Fruit fly (Drosophila melanogaster) whole organism, embryonic: ENCODE measurements around the gene Shaw.

Experiments used
- Atf6 ChIP-seq: fragments of 200-800 bp; sonication (Bioruptor generic); IDR thresholded peaks from 2 replicates; pipeline ENCODE4 v1.3.6; 2022; ENCODE audit warnings: missing biosample characterization, missing genetic modification characterization
- Blimp-1 ChIP-seq: fragments of 200-800 bp; sonication (Bioruptor generic); optimal IDR thresholded peaks from 3 replicates; lab custom pipeline; 2018; ENCODE audit warnings: missing biosample characterization, missing genetic modification characterization, mild to moderate bottlenecking, moderate library complexity, missing genetic modification reagents
- CG11504 ChIP-seq: fragments of 200-800 bp; sonication (Bioruptor generic); optimal IDR thresholded peaks from 3 replicates; lab custom pipeline; 2019; ENCODE audit warnings: missing biosample characterization, mild to moderate bottlenecking, missing genetic modification characterization, moderate library complexity
- CG15269 ChIP-seq: fragments of 200-800 bp; sonication (Bioruptor generic); optimal IDR thresholded peaks from 2 replicates; lab custom pipeline; 2018; ENCODE audit warnings: missing biosample characterization, mild to moderate bottlenecking, missing genetic modification characterization, moderate library complexity
- CG17359 ChIP-seq: fragments of 200-800 bp; sonication (Bioruptor generic); optimal IDR thresholded peaks from 3 replicates; lab custom pipeline; 2018; ENCODE audit warnings: missing biosample characterization, mild to moderate bottlenecking, missing genetic modification characterization, moderate library complexity
- CG17361 ChIP-seq: fragments of 200-800 bp; sonication (Bioruptor generic); IDR thresholded peaks from 3 replicates; pipeline ENCODE4 v1.3.6; 2022; ENCODE audit warnings: missing biosample characterization, missing genetic modification characterization
- CG17829 ChIP-seq: fragments of 200-800 bp; optimal IDR thresholded peaks from 2 replicates; lab custom pipeline; 2019; ENCODE audit warnings: missing biosample characterization, mild to moderate bottlenecking, missing genetic modification characterization, moderate library complexity
- CG2199 ChIP-seq: fragments of 200-800 bp; sonication (Bioruptor generic); IDR thresholded peaks from 3 replicates; pipeline ENCODE4 v1.3.6; 2022; ENCODE audit warnings: missing biosample characterization, missing genetic modification characterization
- CG30403 ChIP-seq: fragments of 200-800 bp; sonication (Bioruptor generic); optimal IDR thresholded peaks from 3 replicates; lab custom pipeline; 2016; ENCODE audit warnings: missing biosample characterization, missing genetic modification characterization
- CG3995 ChIP-seq: fragments of 200-800 bp; sonication (Bioruptor generic); optimal IDR thresholded peaks from 3 replicates; lab custom pipeline; 2016; ENCODE audit warnings: missing biosample characterization, missing genetic modification characterization
- CG5180 ChIP-seq: fragments of 200-800 bp; sonication (Bioruptor generic); optimal IDR thresholded peaks from 3 replicates; lab custom pipeline; 2017; ENCODE audit warnings: missing biosample characterization, missing genetic modification characterization, mild to moderate bottlenecking, moderate library complexity, missing genetic modification reagents
- CG6654 ChIP-seq: fragments of 200-800 bp; sonication (Bioruptor generic); optimal IDR thresholded peaks from 2 replicates; lab custom pipeline; 2017; ENCODE audit warnings: missing biosample characterization, mild to moderate bottlenecking, missing genetic modification characterization
- CG6689 ChIP-seq: fragments of 200-800 bp; sonication (Bioruptor generic); IDR thresholded peaks from 2 replicates; pipeline ENCODE4 v1.3.6; 2022; ENCODE audit warnings: missing biosample characterization, missing genetic modification characterization
- CG7556 ChIP-seq: fragments of 200-800 bp; sonication (Bioruptor generic); optimal IDR thresholded peaks from 2 replicates; lab custom pipeline; 2017; ENCODE audit warnings: missing biosample characterization, mild to moderate bottlenecking, missing genetic modification characterization
- CG8290 ChIP-seq, 3 experiments: fragments of 200-800 bp; sonication (Bioruptor generic); optimal IDR thresholded peaks; 2 replicates each; lab custom pipeline; 2016 to 2019; ENCODE audit warnings: missing biosample characterization in 3 of 3, missing genetic modification characterization in 3 of 3, mild to moderate bottlenecking in 2 of 3, moderate library complexity in 1 of 3
- CG9727 ChIP-seq: fragments of 200-800 bp; sonication (Bioruptor generic); optimal IDR thresholded peaks from 3 replicates; lab custom pipeline; 2017; ENCODE audit warnings: missing biosample characterization, mild to moderate bottlenecking, missing genetic modification characterization
- CkIIα-i1 ChIP-seq: fragments of 200-800 bp; sonication (Bioruptor generic); IDR thresholded peaks from 2 replicates; pipeline ENCODE4 v1.3.6; 2022; ENCODE audit warnings: missing biosample characterization, missing genetic modification characterization
- Fer1 ChIP-seq: fragments of 200-800 bp; sonication (Bioruptor generic); optimal IDR thresholded peaks from 2 replicates; lab custom pipeline; 2017; ENCODE audit warnings: missing biosample characterization, mild to moderate bottlenecking, missing genetic modification characterization
- GATAe ChIP-seq: fragments of 200-800 bp; sonication (Bioruptor generic); conservative IDR thresholded peaks from 2 replicates; pipeline ENCODE4 v1.3.6; 2022; ENCODE audit warnings: missing biosample characterization, missing genetic modification characterization
- H2.0 ChIP-seq: fragments of 200-800 bp; sonication (Bioruptor generic); IDR thresholded peaks from 2 replicates; pipeline ENCODE4 v1.3.6; 2022; ENCODE audit warnings: missing biosample characterization, missing genetic modification characterization
- HHEX ChIP-seq: fragments of 200-800 bp; sonication (Bioruptor generic); optimal IDR thresholded peaks from 3 replicates; lab custom pipeline; 2017; ENCODE audit warnings: missing biosample characterization, mild to moderate bottlenecking, missing genetic modification characterization, missing genetic modification reagents
- Hr3 ChIP-seq: fragments of 200-800 bp; sonication (Bioruptor generic); optimal IDR thresholded peaks from 3 replicates; lab custom pipeline; 2016; ENCODE audit warnings: missing biosample characterization, missing genetic modification characterization
- MBD-R2 ChIP-seq: fragments of 200-800 bp; sonication (Bioruptor generic); IDR thresholded peaks from 2 replicates; pipeline ENCODE4 v1.3.6; 2022; ENCODE audit warnings: missing biosample characterization, missing genetic modification characterization
- PHDP ChIP-seq: fragments of 200-800 bp; sonication (Bioruptor generic); optimal IDR thresholded peaks from 3 replicates; lab custom pipeline; 2018; ENCODE audit warnings: missing biosample characterization, mild to moderate bottlenecking, missing genetic modification characterization, moderate library complexity
- Sox100B ChIP-seq: fragments of 200-800 bp; sonication (Bioruptor generic); optimal IDR thresholded peaks from 3 replicates; lab custom pipeline; 2018; ENCODE audit warnings: missing biosample characterization, mild to moderate bottlenecking, missing genetic modification characterization
- Ssrp ChIP-seq: fragments of 200-800 bp; sonication (Bioruptor generic); optimal IDR thresholded peaks from 2 replicates; lab custom pipeline; 2018; ENCODE audit warnings: missing biosample characterization, mild to moderate bottlenecking, missing genetic modification characterization, moderate library complexity
- Stat92E ChIP-seq, 3 experiments: fragments of >200 bp in 2 of 3; fragments of 200-800 bp in 1 of 3; sonication (Bioruptor generic) in 1 of 3; optimal IDR thresholded peaks; 2 replicates each; lab custom pipeline; 2017 to 2019; ENCODE audit warnings: missing biosample characterization in 3 of 3, missing genetic modification characterization in 3 of 3, mild to moderate bottlenecking in 1 of 3, moderate library complexity in 1 of 3
- bowl ChIP-seq: fragments of 200-800 bp; sonication (Bioruptor generic); IDR thresholded peaks from 2 replicates; pipeline ENCODE4 v1.3.6; 2022; ENCODE audit warnings: missing biosample characterization, missing genetic modification characterization
- caup ChIP-seq: fragments of 200-800 bp; sonication (Bioruptor generic); optimal IDR thresholded peaks from 3 replicates; lab custom pipeline; 2017; ENCODE audit warnings: missing biosample characterization, mild to moderate bottlenecking, missing genetic modification characterization, moderate library complexity; ENCODE audit not compliant: severe bottlenecking
- chm ChIP-seq: fragments of 200-800 bp; sonication (Bioruptor generic); IDR thresholded peaks from 2 replicates; pipeline ENCODE4 v1.3.6; 2022; ENCODE audit warnings: missing biosample characterization, missing genetic modification characterization
- dan ChIP-seq: fragments of 200-800 bp; sonication (Bioruptor generic); IDR thresholded peaks from 2 replicates; pipeline ENCODE4 v1.3.6; 2022; ENCODE audit warnings: missing biosample characterization, missing genetic modification characterization
- ewg ChIP-seq: fragments of 200-800 bp; sonication (Bioruptor generic); optimal IDR thresholded peaks from 3 replicates; lab custom pipeline; 2017; ENCODE audit warnings: mild to moderate bottlenecking, missing biosample characterization, missing genetic modification reagents, missing genetic modification characterization
- exex ChIP-seq: fragments of 200-800 bp; sonication (Bioruptor generic); optimal IDR thresholded peaks from 4 replicates; lab custom pipeline; 2018; ENCODE audit warnings: missing biosample characterization, mild to moderate bottlenecking, missing genetic modification characterization, moderate library complexity
- fd96Cb ChIP-seq: fragments of 200-800 bp; sonication (Bioruptor generic); optimal IDR thresholded peaks from 2 replicates; lab custom pipeline; 2018; ENCODE audit warnings: missing biosample characterization, mild to moderate bottlenecking, missing genetic modification characterization, moderate library complexity
- grau ChIP-seq: fragments of 200-800 bp; optimal IDR thresholded peaks from 3 replicates; lab custom pipeline; 2019; ENCODE audit warnings: missing biosample characterization, mild to moderate bottlenecking, missing genetic modification characterization, moderate library complexity
- grn ChIP-seq: fragments of 200-800 bp; sonication (Bioruptor generic); optimal IDR thresholded peaks from 3 replicates; lab custom pipeline; 2017; ENCODE audit warnings: missing biosample characterization, missing genetic modification characterization
- h ChIP-seq: fragments of >200 bp; optimal IDR thresholded peaks from 2 replicates; lab custom pipeline; 2017
- jumu ChIP-seq: fragments of 200-800 bp; sonication (Bioruptor generic); optimal IDR thresholded peaks from 3 replicates; lab custom pipeline; 2016; ENCODE audit warnings: missing biosample characterization, missing genetic modification characterization
- kni ChIP-seq: fragments of 200-800 bp; sonication (Bioruptor generic); optimal IDR thresholded peaks from 3 replicates; lab custom pipeline; 2017; ENCODE audit warnings: mild to moderate bottlenecking, missing biosample characterization, missing genetic modification reagents, missing genetic modification characterization
- lmd ChIP-seq: fragments of 200-800 bp; sonication (Bioruptor generic); IDR thresholded peaks from 2 replicates; pipeline ENCODE4 v1.3.6; 2022; ENCODE audit warnings: missing biosample characterization, missing genetic modification characterization
- mirr ChIP-seq: fragments of 200-800 bp; sonication (Bioruptor generic); optimal IDR thresholded peaks from 3 replicates; lab custom pipeline; 2018; ENCODE audit warnings: missing biosample characterization, mild to moderate bottlenecking, missing genetic modification characterization
- nom ChIP-seq: fragments of 200-800 bp; sonication (Bioruptor generic); optimal IDR thresholded peaks from 2 replicates; lab custom pipeline; 2017; ENCODE audit warnings: missing biosample characterization, missing genetic modification characterization, mild to moderate bottlenecking, moderate library complexity, missing genetic modification reagents
- pfk ChIP-seq: fragments of 200-800 bp; sonication (Bioruptor generic); optimal IDR thresholded peaks from 2 replicates; lab custom pipeline; 2018; ENCODE audit warnings: missing biosample characterization, mild to moderate bottlenecking, missing genetic modification characterization, moderate library complexity
- pros ChIP-seq: fragments of 200-800 bp; sonication (Bioruptor generic); optimal IDR thresholded peaks from 3 replicates; lab custom pipeline; 2019; ENCODE audit warnings: missing biosample characterization, mild to moderate bottlenecking, missing genetic modification characterization, moderate library complexity
- sens-2 ChIP-seq: fragments of 200-800 bp; sonication (Bioruptor generic); IDR thresholded peaks from 2 replicates; pipeline ENCODE4 v1.3.6; 2022; ENCODE audit warnings: missing biosample characterization, missing genetic modification characterization
- slbo ChIP-seq: fragments of 200-800 bp; sonication (Bioruptor generic); IDR thresholded peaks from 2 replicates; pipeline ENCODE4 v1.3.6; 2022; ENCODE audit warnings: missing biosample characterization, missing genetic modification characterization
- ttk ChIP-seq: fragments of 200-800 bp; sonication (Bioruptor generic); IDR thresholded peaks from 2 replicates; pipeline ENCODE4 v2.1.2; 2022; ENCODE audit warnings: missing biosample characterization, missing genetic modification characterization

The Shaw gene

DNA sequence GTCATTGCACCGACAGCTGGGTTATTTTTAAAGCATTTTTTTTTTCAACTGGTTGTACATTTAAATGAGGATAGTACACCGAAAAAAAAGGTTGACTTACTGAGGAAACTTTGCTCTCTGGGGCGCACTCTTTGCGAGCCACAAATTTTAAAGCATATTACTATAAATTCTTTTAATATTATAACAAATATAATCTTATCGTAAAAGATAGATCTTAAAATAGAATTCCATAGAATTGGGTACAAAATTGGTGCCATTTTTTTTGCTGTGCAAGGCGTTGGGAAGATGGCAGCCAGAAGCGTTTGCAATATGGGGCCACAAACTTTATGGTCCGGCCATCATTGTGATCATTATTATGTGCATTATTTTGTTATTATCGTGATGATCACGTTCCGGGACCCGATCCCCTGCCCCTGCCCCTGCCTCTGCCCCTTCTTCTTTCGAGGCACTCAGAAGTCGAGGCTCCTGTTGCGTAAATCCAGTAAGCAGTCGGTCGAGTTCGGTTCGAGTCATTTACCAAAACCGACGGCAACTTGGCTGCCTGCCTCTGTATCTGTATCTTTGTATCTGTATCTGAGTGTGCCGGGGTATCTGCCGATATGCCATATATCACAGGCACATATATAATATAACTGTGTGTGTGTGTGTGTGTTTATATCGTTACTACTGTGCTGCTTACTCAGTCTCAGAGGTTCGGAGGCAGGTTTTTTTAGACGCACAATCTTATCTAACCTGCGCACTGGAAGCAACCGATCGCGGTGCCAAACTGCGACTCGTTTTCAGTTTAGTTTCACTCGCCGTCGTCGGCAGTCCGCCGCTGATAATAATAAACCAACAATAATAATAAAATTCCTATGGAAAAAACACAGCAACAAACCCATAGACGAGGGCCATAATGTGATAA lies 60.4 kb downstream of the Shaw start (continued):
- TF ChIP-seq caup (GFP tag; lab: Kevin White, UChicago) (peak; percentile 34), exex (peak; percentile 82), CG2199 (GFP tag; lab: Robert Waterston, UW) (peak; percentile 60; the same call in 1 of the 3 replicates), Ssrp (tag; lab: Kevin White, UChicago) (peak; percentile 42), GATAe (GFP tag; lab: Robert Waterston, UW) (peak; percentile 83), fd96Cb (peak; percentile 39), ewg (peak; percentile 18), CG11504 (tag; lab: Kevin White, UChicago) (peak; percentile 67), Stat92E (GFP tag; optimal IDR thresholded peaks at IDR 0.05; lab: Kevin White, UChicago) (peak in 1 of 3 experiments; percentile 62), Sox100B (GFP tag; lab: Kevin White, UChicago) (peak; percentile 1), bowl (peak; percentile 9; the same call in 1 of the 2 replicates), chm (GFP tag; lab: Robert Waterston, UW) (0 out of 2 replicates have a peak, but pooled peaks have one; percentile 62), CG5180 (GFP tag; lab: Kevin White, UChicago) (peak; percentile 1), pros (peak; percentile 75), grn (peak; percentile 95), CG17359 (tag; lab: Kevin White, UChicago) (peak; percentile 58), pfk (GFP tag; lab: Kevin White, UChicago) (peak; percentile 47), CkIIα-i1 (no peak), Atf6 (GFP tag; lab: Robert Waterston, UW) (0 out of 2 replicates have a peak, but pooled peaks have one; percentile 7), h (lab: Kevin White, UChicago) (no peak), Blimp-1 (GFP tag; lab: Kevin White, UChicago) (peak; percentile 49), H2.0 (GFP tag; lab: Robert Waterston, UW) (no peak), jumu (GFP tag; lab: Kevin White, UChicago) (no peak), Fer1 (peak; percentile 3), CG30403 (peak; percentile 3), CG17361 (GFP tag; lab: Robert Waterston, UW) (peak; percentile 32; the same call in 1 of the 3 replicates), sens-2 (GFP tag; lab: Robert Waterston, UW) (peak; percentile 20; the same call in 1 of the 2 replicates), kni (peak; percentile 82), mirr (peak; percentile 78), grau (tag; lab: Kevin White, UChicago) (peak; percentile 40), nom (GFP tag; lab: Kevin White, UChicago) (peak; percentile 61), CG17829 (peak; percentile 8), CG6654 (no peak), CG15269 (tag; lab: Kevin White, UChicago) (peak; percentile 42), ttk (GFP tag; lab: Robert Waterston, UW) (no peak), CG7556 (GFP tag; lab: Kevin White, UChicago) (peak; percentile 42), dan (GFP tag; lab: Robert Waterston, UW) (no peak), PHDP (tag; lab: Kevin White, UChicago) (peak; percentile 39), MBD-R2 (GFP tag; lab: Robert Waterston, UW) (no peak), CG9727 (GFP tag; lab: Kevin White, UChicago) (peak; percentile 36), CG3995 (GFP tag; lab: Kevin White, UChicago) (peak; percentile 30), CG6689 (GFP tag; lab: Robert Waterston, UW) (peak; percentile 51; the same call in 1 of the 2 replicates), CG8290 (GFP tag; optimal IDR thresholded peaks at IDR 0.05; lab: Kevin White, UChicago) (no peak), CG8290 (tag; optimal IDR thresholded peaks at IDR 0.05; lab: Kevin White, UChicago) (peak in 1 of 2 experiments; percentile 56), slbo (GFP tag; lab: Robert Waterston, UW) (0 out of 2 replicates have a peak, but pooled peaks have one; percentile 27), HHEX (peak; percentile 15), lmd (GFP tag; lab: Robert Waterston, UW) (peak; percentile 45; the same call in 1 of the 2 replicates), Hr3 (GFP tag; lab: Kevin White, UChicago) (peak; percentile 17)
